Fruit fly (Drosophila melanogaster) whole organism, wandering third instar larva: Measurements from ENCODE around the gene PGRP-SB1.

Experiments
- Abd-B ChIP-seq: fragments of >200 bp; optimal IDR thresholded peaks from 2 replicates; lab custom pipeline; 2017; ENCODE audit warnings: missing biosample characterization, missing genetic modification characterization
- CG32264 ChIP-seq: fragments of 200-800 bp; sonication (Bioruptor generic); optimal IDR thresholded peaks from 2 replicates; lab custom pipeline; 2016; ENCODE audit warnings: missing biosample characterization, missing genetic modification characterization
- CG9705 ChIP-seq: fragments of 200-800 bp; sonication (Bioruptor generic); optimal IDR thresholded peaks from 2 replicates; lab custom pipeline; 2018; ENCODE audit warnings: missing biosample characterization, mild to moderate bottlenecking, missing genetic modification characterization
- CrebA ChIP-seq: fragments of 200-800 bp; sonication (Bioruptor generic); optimal IDR thresholded peaks from 2 replicates; lab custom pipeline; 2016; ENCODE audit warnings: missing biosample characterization, mild to moderate bottlenecking, missing genetic modification characterization, borderline replicate concordance
- Dfd ChIP-seq: fragments of >200 bp; optimal IDR thresholded peaks from 2 replicates; lab custom pipeline; 2017; ENCODE audit warnings: missing biosample characterization, missing genetic modification characterization
- GATAd ChIP-seq: sonication (Bioruptor generic); optimal IDR thresholded peaks from 2 replicates; lab custom pipeline; 2016; ENCODE audit warnings: missing biosample characterization, missing genetic modification characterization
- HLH106 ChIP-seq: fragments of 200-800 bp; optimal IDR thresholded peaks from 3 replicates; lab custom pipeline; 2019; ENCODE audit warnings: missing biosample characterization, mild to moderate bottlenecking, missing genetic modification characterization, moderate library complexity
- Hnf4 ChIP-seq: fragments of 200-800 bp; sonication (Bioruptor generic); optimal IDR thresholded peaks from 2 replicates; lab custom pipeline; 2016; ENCODE audit warnings: missing biosample characterization, mild to moderate bottlenecking, missing genetic modification characterization
- Hr78 ChIP-seq: fragments of >200 bp; optimal IDR thresholded peaks from 2 replicates; lab custom pipeline; 2017; ENCODE audit warnings: missing biosample characterization, missing genetic modification characterization
- Hr83 ChIP-seq: fragments of 200-300 bp; sonication (Bioruptor generic); optimal IDR thresholded peaks from 2 replicates; lab custom pipeline; 2016; ENCODE audit warnings: missing biosample characterization, mild to moderate bottlenecking, missing genetic modification characterization, moderate library complexity; ENCODE audit not compliant: poor library complexity, severe bottlenecking
- Myc ChIP-seq: fragments of >200 bp; optimal IDR thresholded peaks from 2 replicates; lab custom pipeline; 2017
- N ChIP-seq: fragments of >200 bp; optimal IDR thresholded peaks from 2 replicates; lab custom pipeline; 2018; ENCODE audit warnings: missing biosample characterization, missing external identifiers, missing genetic modification characterization
- OdsH ChIP-seq: fragments of 200-800 bp; sonication (Bioruptor generic); optimal IDR thresholded peaks from 2 replicates; lab custom pipeline; 2016; ENCODE audit warnings: missing biosample characterization, mild to moderate bottlenecking, missing genetic modification characterization
- Rel ChIP-seq, 2 experiments: fragments of 200-800 bp; sonication (Bioruptor generic) in 1 of 2; optimal IDR thresholded peaks; 2 replicates in 1 of 2; 3 replicates in 1 of 2; lab custom pipeline; 2016 to 2019; ENCODE audit warnings: mild to moderate bottlenecking in 2 of 2, missing biosample characterization in 2 of 2, missing genetic modification characterization in 2 of 2, moderate library complexity in 1 of 2
- Sp1 ChIP-seq: fragments of 200-800 bp; sonication (Bioruptor generic); optimal IDR thresholded peaks from 3 replicates; lab custom pipeline; 2019; ENCODE audit warnings: missing biosample characterization, mild to moderate bottlenecking, missing genetic modification characterization, moderate library complexity
- br ChIP-seq: fragments of 200-800 bp; sonication (Bioruptor generic); optimal IDR thresholded peaks from 2 replicates; lab custom pipeline; 2016; ENCODE audit warnings: missing biosample characterization, missing genetic modification characterization
- dl ChIP-seq, 2 experiments: fragments of 175-275, 200-275 bp in 1 of 2; fragments of 200-275 bp in 1 of 2; sonication (Bioruptor generic); optimal IDR thresholded peaks; lab custom pipeline; 2018; ENCODE audit warnings: mild to moderate bottlenecking in 2 of 2, missing biosample characterization in 2 of 2, missing genetic modification characterization in 2 of 2, moderate library complexity in 2 of 2; ENCODE audit not compliant: partially characterized antibody in 2 of 2, insufficient read depth in 1 of 2
- dmrt93B ChIP-seq: fragments of 200-800 bp; sonication (Bioruptor generic); optimal IDR thresholded peaks from 2 replicates; lab custom pipeline; 2018; ENCODE audit warnings: missing biosample characterization, mild to moderate bottlenecking, missing genetic modification characterization
- dsf ChIP-seq: sonication (Bioruptor generic); optimal IDR thresholded peaks from 2 replicates; lab custom pipeline; 2016; ENCODE audit warnings: missing biosample characterization, missing genetic modification characterization, borderline replicate concordance
- ey ChIP-seq: fragments of 200-800 bp; sonication (Bioruptor generic); optimal IDR thresholded peaks from 2 replicates; lab custom pipeline; 2016; ENCODE audit warnings: missing biosample characterization, missing genetic modification characterization
- foxo ChIP-seq, 2 experiments: fragments of 200-800 bp; sonication (Bioruptor generic); optimal IDR thresholded peaks; 2 replicates in 1 of 2; 3 replicates in 1 of 2; lab custom pipeline; 2016 to 2017; ENCODE audit warnings: missing biosample characterization in 2 of 2, missing genetic modification characterization in 2 of 2
- h ChIP-seq: fragments of 200-800 bp; sonication (Bioruptor generic); optimal IDR thresholded peaks from 3 replicates; lab custom pipeline; 2016; ENCODE audit warnings: missing biosample characterization, mild to moderate bottlenecking, missing genetic modification characterization
- jim ChIP-seq: fragments of 175-275, 200-325 bp; sonication (Bioruptor generic); optimal IDR thresholded peaks from 2 replicates; lab custom pipeline; 2016; ENCODE audit warnings: missing biosample characterization, mild to moderate bottlenecking, missing genetic modification characterization
- lola ChIP-seq: fragments of >200 bp; optimal IDR thresholded peaks from 2 replicates; lab custom pipeline; 2017; ENCODE audit warnings: missing biosample characterization, missing genetic modification characterization
- pan ChIP-seq: fragments of >200 bp; optimal IDR thresholded peaks from 2 replicates; lab custom pipeline; 2017
- psq ChIP-seq: fragments of 200-800 bp; sonication (Bioruptor generic); optimal IDR thresholded peaks from 3 replicates; lab custom pipeline; 2017; ENCODE audit warnings: missing biosample characterization, mild to moderate bottlenecking, missing genetic modification characterization, moderate library complexity
- rgr ChIP-seq: fragments of 200-800 bp; sonication (Bioruptor generic); optimal IDR thresholded peaks from 3 replicates; lab custom pipeline; 2016; ENCODE audit warnings: missing biosample characterization, mild to moderate bottlenecking, missing genetic modification characterization
- sage ChIP-seq: fragments of 200-800 bp; sonication (Bioruptor generic); optimal IDR thresholded peaks from 2 replicates; lab custom pipeline; 2016; ENCODE audit warnings: missing biosample characterization, mild to moderate bottlenecking, missing genetic modification characterization
- sv ChIP-seq: fragments of 200-800 bp; sonication (Bioruptor generic); optimal IDR thresholded peaks from 3 replicates; lab custom pipeline; 2016; ENCODE audit warnings: missing biosample characterization, missing genetic modification characterization
- woc ChIP-seq: sonication (Bioruptor generic); optimal IDR thresholded peaks from 2 replicates; lab custom pipeline; 2016; ENCODE audit warnings: missing biosample characterization, mild to moderate bottlenecking, missing genetic modification characterization

PGRP-SB1 gene

DNA sequence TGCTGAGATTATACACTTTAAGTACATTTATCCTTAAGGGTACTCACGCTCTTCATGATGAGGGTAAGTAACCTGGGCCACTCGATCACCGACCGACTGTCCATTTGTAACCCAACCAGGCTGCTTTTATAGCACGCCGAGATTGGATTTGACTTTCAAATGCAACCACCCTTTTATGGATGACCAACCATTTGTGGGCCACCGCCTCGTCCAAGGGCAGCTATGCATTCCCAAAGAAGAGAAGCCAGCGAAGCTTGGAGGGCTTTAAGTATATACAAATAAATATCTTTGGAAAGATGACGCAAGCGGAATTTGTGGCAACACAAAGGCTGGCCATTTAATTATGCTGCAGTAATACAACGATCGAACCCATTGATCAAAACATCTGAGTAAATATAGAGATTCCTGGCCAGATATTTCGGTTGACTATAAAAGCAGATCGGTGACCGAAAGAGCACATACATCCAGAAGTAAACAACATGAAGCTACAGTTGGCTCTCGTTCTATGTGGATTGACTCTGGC lies 1.7 kb downstream of the PGRP-SB1 start, which contains the start of the genes CG13026 and PGRP-SB2:
TSS of gene CG13026 (minus strand) at position 101 of the 523 bp plus-strand sequence.
TSS of gene PGRP-SB2 (plus strand) at position 473 of the 523 bp plus-strand sequence.
- TF ChIP-seq dsf (GFP tag; lab: Kevin White, UChicago) (no peak), CrebA (GFP tag; lab: Kevin White, UChicago) (no peak), CG32264 (no peak), OdsH (GFP tag; lab: Kevin White, UChicago) (no peak), GATAd (GFP tag; lab: Kevin White, UChicago) (no peak)

DNA sequence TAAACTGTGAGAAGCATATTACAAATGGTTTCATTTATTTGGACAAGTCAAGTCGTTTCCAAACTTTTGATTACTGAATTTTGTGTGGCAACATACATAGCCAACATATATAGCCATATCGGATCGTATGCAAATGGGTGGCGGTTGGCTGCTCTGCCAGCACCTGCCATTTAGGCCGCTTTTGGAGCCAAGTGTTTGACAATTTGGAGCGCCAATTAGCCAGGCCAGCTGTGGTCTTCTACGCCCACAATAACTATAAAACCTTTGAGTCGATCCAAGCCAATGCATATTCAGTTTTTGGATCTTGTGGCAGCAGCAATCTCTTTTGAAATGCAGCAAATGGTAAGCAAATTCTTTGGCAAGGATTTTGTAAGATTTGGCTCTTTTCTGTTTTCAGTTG lies 3.2 kb downstream of the PGRP-SB1 start, which contains the start of gene CG13031:
TSS of gene CG13031 (plus strand) at position 301 of the 400 bp plus-strand sequence.
- no peak for TF ChIP-seq foxo (GFP tag; optimal IDR thresholded peaks at IDR 0.05; lab: Kevin White, UChicago)
- TF ChIP-seq GATAd (GFP tag; lab: Kevin White, UChicago): no peak
- TF ChIP-seq HLH106 (tag; lab: Kevin White, UChicago): no peak
- TF ChIP-seq dsf (GFP tag; lab: Kevin White, UChicago): no peak
- no peak for TF ChIP-seq psq (GFP tag; lab: Kevin White, UChicago)
- TF ChIP-seq dmrt93B (GFP tag; lab: Kevin White, UChicago): no peak
- no peak for TF ChIP-seq lola (GFP tag; lab: Kevin White, UChicago)
- TF ChIP-seq jim (GFP tag; lab: Kevin White, UChicago): no peak
- no peak for TF ChIP-seq rgr (GFP tag; lab: Kevin White, UChicago)
- no peak for TF ChIP-seq sv (GFP tag; lab: Kevin White, UChicago)

DNA sequence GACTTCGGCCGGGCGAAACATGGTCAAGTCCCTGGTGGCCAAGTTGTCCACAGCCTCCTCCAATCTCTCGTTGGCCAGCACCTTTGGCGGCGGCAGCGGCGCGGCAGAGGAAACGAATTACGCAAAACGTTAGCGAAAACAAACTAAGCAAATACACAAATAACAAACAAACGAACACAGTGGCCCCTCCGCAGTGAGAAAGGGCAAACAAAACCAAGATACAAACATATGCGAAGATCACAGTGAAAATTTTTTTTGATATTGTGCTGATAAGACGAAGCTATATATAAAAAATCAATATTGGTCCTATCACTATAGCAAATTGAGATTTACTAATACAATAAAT lies 13.6 kb downstream of the PGRP-SB1 start:
- TF ChIP-seq h (GFP tag; lab: Kevin White, UChicago) (no peak), HLH106 (tag; lab: Kevin White, UChicago) (no peak), lola (GFP tag; lab: Kevin White, UChicago) (no peak), Sp1 (no peak), CG9705 (GFP tag; lab: Kevin White, UChicago) (no peak), Abd-B (no peak), pan (lab: Kevin White, UChicago) (no peak), Dfd (GFP tag; lab: Kevin White, UChicago) (no peak), Rel (GFP tag; optimal IDR thresholded peaks at IDR 0.05; lab: Kevin White, UChicago) (no peak), Rel (tag; optimal IDR thresholded peaks at IDR 0.05; lab: Kevin White, UChicago) (no peak), N (no peak), sage (GFP tag; lab: Kevin White, UChicago) (no peak), ey (no peak), woc (GFP tag; lab: Kevin White, UChicago) (no peak), br (GFP tag; lab: Kevin White, UChicago) (no peak), Myc (lab: Kevin White, UChicago) (no peak), Hr83 (no peak), Hnf4 (GFP tag; lab: Kevin White, UChicago) (no peak), CrebA (GFP tag; lab: Kevin White, UChicago) (no peak)
- TF ChIP-seq, all 38 proteins: peak for 0

DNA sequence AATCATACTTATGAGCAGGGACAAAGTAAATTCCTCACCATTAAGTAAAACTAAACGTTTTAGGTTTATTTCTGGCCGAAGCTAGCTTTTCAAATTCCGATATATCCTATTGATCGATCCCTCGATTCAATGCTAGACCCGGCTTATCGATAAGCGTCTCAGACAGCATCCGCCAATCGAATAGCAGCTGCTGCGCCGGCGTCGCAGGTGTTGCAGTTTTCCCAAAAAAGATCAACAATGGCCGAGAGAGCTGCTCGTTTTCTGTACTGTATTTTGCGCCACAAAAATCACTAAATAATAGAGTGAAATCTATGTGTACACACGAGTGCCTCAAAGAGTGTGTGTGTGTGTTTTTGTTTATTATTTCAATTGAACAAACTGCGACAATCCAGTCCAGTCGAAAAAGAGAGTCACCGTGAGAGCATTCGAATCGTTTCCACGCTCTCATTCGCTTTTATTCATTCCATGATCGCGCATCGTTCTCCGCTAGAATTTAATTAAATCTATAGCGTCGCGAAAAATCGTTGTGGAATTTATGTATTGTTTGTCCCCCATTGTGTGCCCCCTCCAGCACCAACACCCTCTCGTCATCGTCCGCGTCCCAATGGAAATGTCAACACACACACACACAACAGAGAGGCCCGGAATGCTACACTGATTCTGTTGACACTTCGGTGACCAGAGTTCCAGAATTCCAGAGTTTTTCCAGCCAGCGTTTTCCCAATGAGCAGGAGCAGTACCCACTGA lies 14.2 kb downstream of the PGRP-SB1 start:
- no peak for TF ChIP-seq dl (GFP tag; optimal IDR thresholded peaks at IDR 0.05; lab: Kevin White, UChicago; ENCODE audit: insufficient read depth in 1 of 2, partially characterized antibody in 2 of 2)

DNA sequence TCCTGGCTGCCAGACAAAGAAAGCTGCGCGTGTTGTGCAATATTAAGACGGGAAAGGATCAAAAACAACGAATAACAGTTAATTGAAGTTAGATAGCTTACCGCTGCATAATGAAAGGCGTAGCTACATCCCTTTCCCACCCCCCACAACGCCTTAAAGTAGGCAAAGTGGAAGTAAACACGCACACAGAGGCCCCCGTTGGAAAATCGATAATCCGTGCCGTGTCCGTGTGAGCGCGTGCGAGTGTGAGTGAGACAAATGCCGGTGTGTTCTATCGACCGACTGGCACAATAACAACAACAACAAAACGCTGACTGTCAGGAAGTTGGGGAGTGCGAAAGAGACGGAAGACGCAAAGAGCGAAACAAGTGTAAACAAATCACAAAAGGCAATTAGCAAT lies 15.4 kb downstream of the PGRP-SB1 start:
- TF ChIP-seq Hr83 (no peak), CG9705 (GFP tag; lab: Kevin White, UChicago) (no peak), sage (GFP tag; lab: Kevin White, UChicago) (no peak), dsf (GFP tag; lab: Kevin White, UChicago) (no peak), Rel (GFP tag; optimal IDR thresholded peaks at IDR 0.05; lab: Kevin White, UChicago) (no peak), Rel (tag; optimal IDR thresholded peaks at IDR 0.05; lab: Kevin White, UChicago) (no peak), Abd-B (no peak), Hr78 (GFP tag; lab: Kevin White, UChicago) (no peak), rgr (GFP tag; lab: Kevin White, UChicago) (no peak), jim (GFP tag; lab: Kevin White, UChicago) (no peak), OdsH (GFP tag; lab: Kevin White, UChicago) (no peak), ey (no peak), GATAd (GFP tag; lab: Kevin White, UChicago) (no peak), pan (lab: Kevin White, UChicago) (no peak), lola (GFP tag; lab: Kevin White, UChicago) (no peak), foxo (GFP tag; optimal IDR thresholded peaks at IDR 0.05; lab: Kevin White, UChicago) (no peak), Myc (lab: Kevin White, UChicago) (no peak)
